Worm (Caenorhabditis elegans): ENCODE results near the gene C06C3.12.

Gene C06C3.12

DNA sequence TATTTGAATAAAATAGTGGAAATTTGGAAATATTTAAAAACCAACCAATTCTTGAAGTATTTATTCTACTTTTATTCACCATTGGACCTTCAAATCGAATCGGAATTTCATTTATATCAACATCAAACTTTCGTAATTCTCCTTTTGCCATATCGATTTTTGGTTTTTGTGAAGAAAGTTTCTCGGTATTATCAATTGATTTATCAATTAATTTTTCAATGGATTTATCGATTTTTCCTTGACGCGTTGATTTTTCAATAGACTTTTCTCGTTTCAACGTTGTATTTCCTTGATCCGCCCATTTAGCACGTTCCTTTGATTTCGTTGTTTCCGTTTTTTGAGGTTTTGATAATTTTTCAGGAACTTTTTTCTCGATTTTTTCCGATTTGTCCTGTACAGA, 5.5 kb upstream of the C06C3.12 start:
- no peak for TF ChIP-seq nhr-21 (tag; optimal IDR thresholded peaks at IDR 0.05)
- TF ChIP-seq sma-9 (GFP tag; optimal IDR thresholded peaks at IDR 0.05) = no peak
- TF ChIP-seq sma-9 (tag; optimal IDR thresholded peaks at IDR 0.05) = no peak
- TF ChIP-seq elt-3 (tag; optimal IDR thresholded peaks at IDR 0.05) = no peak
- no peak for TF ChIP-seq ama-1 (optimal IDR thresholded peaks at IDR 0.05)
- TF ChIP-seq nhr-10 (tag; optimal IDR thresholded peaks at IDR 0.05) = no peak
- TF ChIP-seq ZK546.5 (tag; optimal IDR thresholded peaks at IDR 0.05) = no peak
- no peak for TF ChIP-seq unc-55 (GFP tag; optimal IDR thresholded peaks at IDR 0.05)
- no peak for TF ChIP-seq C34F6.9 (tag; optimal IDR thresholded peaks at IDR 0.05)
- no peak for TF ChIP-seq ceh-82 (tag; optimal IDR thresholded peaks at IDR 0.05)

DNA sequence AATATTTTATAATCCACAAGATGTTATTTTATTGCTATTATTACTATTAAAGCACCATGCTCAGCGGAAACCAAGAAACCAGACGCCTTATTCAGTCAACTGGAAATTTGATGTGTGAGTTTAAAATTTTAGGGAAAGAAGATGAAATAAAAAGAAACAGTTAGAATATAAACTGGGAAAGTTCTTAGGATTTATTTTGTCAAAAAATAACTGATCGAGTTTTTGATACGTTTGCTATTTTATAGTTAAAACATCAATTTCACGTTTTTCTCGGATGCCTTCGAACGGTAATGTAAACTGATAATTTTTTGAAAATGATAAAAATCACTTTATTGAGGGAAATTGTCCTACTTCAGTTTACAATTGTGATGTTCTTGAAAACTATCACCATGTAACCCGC, 2.5 kb upstream of the C06C3.12 start, which contains the start of gene C06C3.3:
C06C3.3 (minus strand) TSS at position 101 of the 400 bp plus-strand sequence.
- TF ChIP-seq nhr-25 (tag; optimal IDR thresholded peaks at IDR 0.05) = no peak

- TF ChIP-seq skn-1 (tag; optimal IDR thresholded peaks at IDR 0.05) = no peak
- TF ChIP-seq gmeb-1 (tag; optimal IDR thresholded peaks at IDR 0.05) = no peak
- no peak for TF ChIP-seq mdl-1 (tag; optimal IDR thresholded peaks at IDR 0.05)
- no peak for TF ChIP-seq ztf-1 (GFP tag; conservative IDR thresholded peaks at IDR 0.05)
- TF ChIP-seq peb-1 (tag; optimal IDR thresholded peaks at IDR 0.05) = no peak
- TF ChIP-seq ZK546.5 (tag; optimal IDR thresholded peaks at IDR 0.05) = no peak
- no peak for TF ChIP-seq sma-9 (GFP tag; optimal IDR thresholded peaks at IDR 0.05)
- TF ChIP-seq sma-9 (tag; optimal IDR thresholded peaks at IDR 0.05) = no peak
- no peak for TF ChIP-seq nhr-6 (tag; optimal IDR thresholded peaks at IDR 0.05)
- TF ChIP-seq R02D3.7 (tag; optimal IDR thresholded peaks at IDR 0.05) = no peak
- TF ChIP-seq lin-39 (tag; optimal IDR thresholded peaks at IDR 0.05) = no peak
- no peak for TF ChIP-seq aly-2 (tag; optimal IDR thresholded peaks at IDR 0.05)
- no peak for TF ChIP-seq elt-3 (tag; optimal IDR thresholded peaks at IDR 0.05)
Observed at ce11 chrII:9372991-9373390, 1.9 kb upstream of the C06C3.12 start, which contains the start of gene C06C3.4. TSS of gene C06C3.4 (plus strand) at chrII:9373291.

- no peak for TF ChIP-seq Y55F3AM.14 (GFP tag; optimal IDR thresholded peaks at IDR 0.05)
- no peak for TF ChIP-seq dmd-4 (tag; optimal IDR thresholded peaks at IDR 0.05)
- no peak for TF ChIP-seq alr-1 (tag; optimal IDR thresholded peaks at IDR 0.05)
- no peak for TF ChIP-seq blmp-1 (tag; optimal IDR thresholded peaks at IDR 0.05; ENCODE audit: insufficient read depth)
- TF ChIP-seq lin-13 (GFP tag; optimal IDR thresholded peaks at IDR 0.05) = no peak
- no peak for TF ChIP-seq ZK546.5 (tag; optimal IDR thresholded peaks at IDR 0.05)
- no peak for TF ChIP-seq ama-1 (optimal IDR thresholded peaks at IDR 0.05)
- no peak for TF ChIP-seq unc-55 (GFP tag; optimal IDR thresholded peaks at IDR 0.05)
- TF ChIP-seq nhr-12 (tag; optimal IDR thresholded peaks at IDR 0.05) = no peak
- TF ChIP-seq R02D3.7 (tag; optimal IDR thresholded peaks at IDR 0.05) = no peak
- no peak for TF ChIP-seq sma-3 (GFP tag; optimal IDR thresholded peaks at IDR 0.05)
Observed at ce11 chrII:9377158-9377557, 2.3 kb downstream of the C06C3.12 start, which contains the start of gene C06C3.10. TSS of gene C06C3.10 (minus strand) at chrII:9377258.

DNA sequence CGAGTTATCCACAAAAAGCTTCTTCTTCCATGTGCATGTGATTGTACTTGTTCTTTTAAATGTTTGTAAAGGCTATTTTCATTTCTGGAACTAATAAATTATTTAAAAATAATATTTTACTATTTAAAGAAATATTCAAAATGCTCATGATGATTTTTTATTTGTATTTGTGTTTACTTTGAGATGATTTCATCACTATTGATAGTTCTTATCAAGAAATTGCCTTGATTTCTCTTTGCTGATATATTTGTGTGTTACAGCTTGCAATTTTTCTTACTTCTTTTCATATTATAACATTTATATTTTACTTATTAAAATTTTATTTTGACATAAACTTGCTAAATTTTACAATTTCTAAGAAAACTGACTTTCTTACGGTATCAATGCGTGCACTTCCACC, 3.3 kb downstream of the C06C3.12 start:
- TF ChIP-seq mab-5 (tag; optimal IDR thresholded peaks at IDR 0.05) (no peak), fos-1 (tag; optimal IDR thresholded peaks at IDR 0.05) (peak; percentile 68), egl-27 (tag; optimal IDR thresholded peaks at IDR 0.05) (no peak), skn-1 (tag; optimal IDR thresholded peaks at IDR 0.05) (peak; percentile 19)

DNA sequence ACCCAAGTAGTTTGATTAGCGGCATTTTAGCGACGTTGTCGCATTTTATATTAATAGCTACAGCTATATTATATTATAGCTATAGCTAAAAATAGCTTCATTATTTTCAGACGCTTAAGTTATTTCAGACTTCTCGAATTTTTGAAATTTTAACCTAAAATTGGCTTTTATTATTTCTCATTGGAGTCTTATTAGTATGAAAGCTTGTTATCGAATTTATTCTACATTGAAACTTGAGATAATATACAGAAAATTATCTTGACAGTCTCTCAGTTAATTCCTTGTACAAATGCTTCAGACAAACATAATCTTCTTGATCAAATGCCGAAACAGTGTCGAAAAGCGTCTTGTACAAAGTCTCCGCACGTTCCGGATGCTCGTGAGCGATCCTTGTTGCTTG, 4.9 kb downstream of the C06C3.12 start, which contains the start of gene srh-48:
srh-48 (plus strand) TSS at position 301 of the 400 bp plus-strand sequence.
- TF ChIP-seq C34F6.9 (tag; optimal IDR thresholded peaks at IDR 0.05) = no peak
- TF ChIP-seq unc-62 (GFP tag; optimal IDR thresholded peaks at IDR 0.05) = no peak
- TF ChIP-seq elt-1 (tag; optimal IDR thresholded peaks at IDR 0.05) = no peak
- no peak for TF ChIP-seq peb-1 (tag; optimal IDR thresholded peaks at IDR 0.05)
- TF ChIP-seq F13H6.1 (tag; optimal IDR thresholded peaks at IDR 0.05) = no peak
- no peak for TF ChIP-seq unc-55 (GFP tag; optimal IDR thresholded peaks at IDR 0.05)
- no peak for TF ChIP-seq gmeb-1 (tag; optimal IDR thresholded peaks at IDR 0.05)
- no peak for TF ChIP-seq lin-13 (GFP tag; optimal IDR thresholded peaks at IDR 0.05)
- no peak for TF ChIP-seq ceh-82 (tag; optimal IDR thresholded peaks at IDR 0.05)
- TF ChIP-seq sma-9 (GFP tag; optimal IDR thresholded peaks at IDR 0.05) = no peak
- TF ChIP-seq sma-9 (tag; optimal IDR thresholded peaks at IDR 0.05) = no peak
- TF ChIP-seq nhr-11 (tag; optimal IDR thresholded peaks at IDR 0.05) = no peak
- no peak for TF ChIP-seq nhr-129 (tag; optimal IDR thresholded peaks at IDR 0.05)
- no peak for TF ChIP-seq alr-1 (tag; optimal IDR thresholded peaks at IDR 0.05)
- TF ChIP-seq nhr-237 (tag; optimal IDR thresholded peaks at IDR 0.05) = no peak
